Fruit fly (Drosophila melanogaster) whole organism, embryonic: Measurements from ENCODE around the gene CG43897.

ENCODE experiments used
- BtbVII ChIP-seq: fragments of 200-800 bp; sonication (Bioruptor generic); optimal IDR thresholded peaks from 3 replicates; lab custom pipeline; 2017; ENCODE audit warnings: missing biosample characterization, mild to moderate bottlenecking, missing genetic modification characterization
- C15 ChIP-seq: fragments of 200-800 bp; sonication (Bioruptor generic); IDR thresholded peaks from 3 replicates; pipeline ENCODE4 v1.3.6; 2022; ENCODE audit warnings: missing biosample characterization, missing genetic modification characterization
- CG10147 ChIP-seq: fragments of 200-800 bp; sonication (Bioruptor generic); optimal IDR thresholded peaks from 2 replicates; lab custom pipeline; 2019; ENCODE audit warnings: missing biosample characterization, mild to moderate bottlenecking, missing genetic modification characterization, moderate library complexity
- CG10959 ChIP-seq: fragments of 200-800 bp; sonication (Bioruptor generic); IDR thresholded peaks from 2 replicates; pipeline ENCODE4 v1.3.6; 2022; ENCODE audit warnings: missing biosample characterization, missing genetic modification characterization
- CG13624 ChIP-seq: fragments of 200-800 bp; sonication (Bioruptor generic); optimal IDR thresholded peaks from 2 replicates; lab custom pipeline; 2016; ENCODE audit warnings: missing biosample characterization, missing genetic modification characterization
- CG14014 ChIP-seq: fragments of 200-800 bp; sonication (Bioruptor generic); IDR thresholded peaks from 2 replicates; pipeline ENCODE4 v1.3.6; 2022; ENCODE audit warnings: missing biosample characterization, missing genetic modification characterization
- CG15479 ChIP-seq: fragments of 200-800 bp; sonication (Bioruptor generic); optimal IDR thresholded peaks from 3 replicates; lab custom pipeline; 2019; ENCODE audit warnings: missing biosample characterization, mild to moderate bottlenecking, missing genetic modification characterization, moderate library complexity
- CG16813 ChIP-seq: fragments of 200-800 bp; sonication (Bioruptor generic); IDR thresholded peaks from 3 replicates; pipeline ENCODE4 v1.3.6; 2022; ENCODE audit warnings: missing biosample characterization, missing genetic modification characterization; ENCODE audit not compliant: partially characterized antibody
- CG18262 ChIP-seq: fragments of 200-800 bp; optimal IDR thresholded peaks from 3 replicates; lab custom pipeline; 2019; ENCODE audit warnings: missing biosample characterization, mild to moderate bottlenecking, missing genetic modification characterization, moderate library complexity
- CG5245 ChIP-seq: fragments of 200-800 bp; sonication (Bioruptor generic); optimal IDR thresholded peaks from 3 replicates; lab custom pipeline; 2016; ENCODE audit warnings: missing biosample characterization, missing genetic modification characterization
- CG6175 ChIP-seq: fragments of 200-800 bp; sonication (Bioruptor generic); IDR thresholded peaks from 3 replicates; pipeline ENCODE4 v1.3.6; 2022; ENCODE audit warnings: missing biosample characterization, missing genetic modification characterization
- CG6813 ChIP-seq: fragments of 200-800 bp; sonication (Bioruptor generic); optimal IDR thresholded peaks from 2 replicates; lab custom pipeline; 2017; ENCODE audit warnings: missing biosample characterization, missing genetic modification characterization, mild to moderate bottlenecking, moderate library complexity, missing genetic modification reagents
- CG8924 ChIP-seq: fragments of 200-800 bp; optimal IDR thresholded peaks from 3 replicates; lab custom pipeline; 2019; ENCODE audit warnings: missing biosample characterization, mild to moderate bottlenecking, missing genetic modification characterization, moderate library complexity
- CG9727 ChIP-seq: fragments of 200-800 bp; sonication (Bioruptor generic); optimal IDR thresholded peaks from 3 replicates; lab custom pipeline; 2017; ENCODE audit warnings: missing biosample characterization, mild to moderate bottlenecking, missing genetic modification characterization
- CG9817 ChIP-seq: fragments of 200-800 bp; sonication (Bioruptor generic); optimal IDR thresholded peaks from 2 replicates; lab custom pipeline; 2018; ENCODE audit warnings: missing biosample characterization, mild to moderate bottlenecking, missing genetic modification characterization, moderate library complexity
- Camta ChIP-seq: fragments of 200-800 bp; sonication (Bioruptor generic); optimal IDR thresholded peaks from 2 replicates; lab custom pipeline; 2016; ENCODE audit warnings: missing biosample characterization, missing genetic modification characterization
- D ChIP-seq, 2 experiments: fragments of 200-800 bp in 1 of 2; fragments of >200 bp in 1 of 2; sonication (Bioruptor generic) in 1 of 2; optimal IDR thresholded peaks; 2 replicates in 1 of 2; 3 replicates in 1 of 2; lab custom pipeline; 2017; ENCODE audit warnings: mild to moderate bottlenecking in 1 of 2, missing biosample characterization in 1 of 2, missing genetic modification characterization in 1 of 2, missing genetic modification reagents in 1 of 2
- Dbx ChIP-seq: fragments of 200-800 bp; sonication (Bioruptor generic); IDR thresholded peaks from 3 replicates; pipeline ENCODE4 v1.3.6; 2022; ENCODE audit warnings: missing biosample characterization, missing genetic modification characterization
- Deaf1 ChIP-seq: fragments of 200-800 bp; optimal IDR thresholded peaks from 3 replicates; lab custom pipeline; 2019; ENCODE audit warnings: missing biosample characterization, mild to moderate bottlenecking, missing genetic modification characterization, moderate library complexity
- Dll ChIP-seq: fragments of 200-800 bp; sonication (Bioruptor generic); IDR thresholded peaks from 4 replicates; pipeline ENCODE4 v1.3.6; 2022; ENCODE audit warnings: missing biosample characterization, missing genetic modification characterization; ENCODE audit not compliant: partially characterized antibody
- Fer2 ChIP-seq: fragments of 200-800 bp; sonication (Bioruptor generic); optimal IDR thresholded peaks from 2 replicates; lab custom pipeline; 2018; ENCODE audit warnings: missing biosample characterization, mild to moderate bottlenecking, missing genetic modification characterization, moderate library complexity
- Gug ChIP-seq: fragments of 200-800 bp; sonication (Bioruptor generic); IDR thresholded peaks from 4 replicates; pipeline ENCODE4 v1.3.6; 2022; ENCODE audit warnings: missing biosample characterization, missing genetic modification characterization
- Hr51 ChIP-seq, 2 experiments: fragments of 200-800 bp; sonication (Bioruptor generic); optimal IDR thresholded peaks; 2 replicates in 1 of 2; 3 replicates in 1 of 2; lab custom pipeline; 2016 to 2018; ENCODE audit warnings: missing biosample characterization in 2 of 2, missing genetic modification characterization in 2 of 2, mild to moderate bottlenecking in 1 of 2, moderate library complexity in 1 of 2
- Kr ChIP-seq: fragments of 200-800 bp; sonication (Bioruptor generic); optimal IDR thresholded peaks from 2 replicates; lab custom pipeline; 2017; ENCODE audit warnings: missing biosample characterization, mild to moderate bottlenecking, missing genetic modification characterization
- Max ChIP-seq: fragments of 200-800 bp; sonication (Bioruptor generic); optimal IDR thresholded peaks from 2 replicates; lab custom pipeline; 2016; ENCODE audit warnings: missing biosample characterization, mild to moderate bottlenecking, missing genetic modification characterization
- Myb ChIP-seq: fragments of 200-800 bp; sonication (Bioruptor generic); optimal IDR thresholded peaks from 2 replicates; lab custom pipeline; 2016; ENCODE audit warnings: missing biosample characterization, missing genetic modification characterization
- Side ChIP-seq: fragments of 200-800 bp; sonication (Bioruptor generic); optimal IDR thresholded peaks from 2 replicates; lab custom pipeline; 2016; ENCODE audit warnings: missing biosample characterization, missing genetic modification characterization
- Sox102F ChIP-seq: fragments of 200-800 bp; sonication (Bioruptor generic); optimal IDR thresholded peaks from 2 replicates; lab custom pipeline; 2018; ENCODE audit warnings: missing biosample characterization, mild to moderate bottlenecking, missing genetic modification characterization, moderate library complexity
- Sry-β ChIP-seq: fragments of 200-800 bp; sonication (Bioruptor generic); optimal IDR thresholded peaks from 2 replicates; lab custom pipeline; 2018; ENCODE audit warnings: missing biosample characterization, mild to moderate bottlenecking, missing genetic modification characterization, moderate library complexity
- bbx ChIP-seq: fragments of 200-800 bp; sonication (Bioruptor generic); IDR thresholded peaks from 2 replicates; pipeline ENCODE4 v1.3.6; 2022; ENCODE audit warnings: missing biosample characterization, missing genetic modification characterization; ENCODE audit not compliant: partially characterized antibody
- bsh ChIP-seq, 2 experiments: fragments of 200-800 bp; sonication (Bioruptor generic); optimal IDR thresholded peaks; 2 replicates each; lab custom pipeline; 2017 to 2018; ENCODE audit warnings: mild to moderate bottlenecking in 2 of 2, missing biosample characterization in 2 of 2, missing genetic modification characterization in 2 of 2, moderate library complexity in 1 of 2
- cato ChIP-seq: fragments of 200-800 bp; sonication (Bioruptor generic); optimal IDR thresholded peaks from 2 replicates; lab custom pipeline; 2016; ENCODE audit warnings: missing biosample characterization, missing genetic modification characterization, borderline replicate concordance
- caup ChIP-seq: fragments of 200-800 bp; sonication (Bioruptor generic); optimal IDR thresholded peaks from 3 replicates; lab custom pipeline; 2017; ENCODE audit warnings: missing biosample characterization, mild to moderate bottlenecking, missing genetic modification characterization, moderate library complexity; ENCODE audit not compliant: severe bottlenecking
- crol ChIP-seq: fragments of 200-800 bp; sonication (Bioruptor generic); IDR thresholded peaks from 2 replicates; pipeline ENCODE4 v1.3.6; 2022; ENCODE audit warnings: missing biosample characterization, missing genetic modification characterization
- fd102C ChIP-seq: fragments of 200-800 bp; sonication (Bioruptor generic); optimal IDR thresholded peaks from 2 replicates; lab custom pipeline; 2018; ENCODE audit warnings: missing biosample characterization, mild to moderate bottlenecking, missing genetic modification characterization, moderate library complexity
- lab ChIP-seq: fragments of 200-800 bp; sonication (Bioruptor generic); optimal IDR thresholded peaks from 3 replicates; lab custom pipeline; 2017; ENCODE audit warnings: missing biosample characterization, missing genetic modification characterization, mild to moderate bottlenecking, moderate library complexity, missing genetic modification reagents
- lmd ChIP-seq: fragments of 200-800 bp; sonication (Bioruptor generic); IDR thresholded peaks from 2 replicates; pipeline ENCODE4 v1.3.6; 2022; ENCODE audit warnings: missing biosample characterization, missing genetic modification characterization
- pnt ChIP-seq: fragments of 200-800 bp; sonication (Bioruptor generic); optimal IDR thresholded peaks from 3 replicates; lab custom pipeline; 2016; ENCODE audit warnings: missing biosample characterization, missing genetic modification characterization
- psq ChIP-seq: fragments of 200-800 bp; sonication (Bioruptor generic); optimal IDR thresholded peaks from 2 replicates; lab custom pipeline; 2017; ENCODE audit warnings: missing biosample characterization, missing genetic modification characterization
- sc ChIP-seq, 3 experiments: fragments of >200 bp in 2 of 3; fragments of 200-800 bp in 1 of 3; sonication (Bioruptor generic) in 1 of 3; optimal IDR thresholded peaks; 2 replicates in 2 of 3; 3 replicates in 1 of 3; lab custom pipeline; 2017; ENCODE audit warnings: mild to moderate bottlenecking in 1 of 3, missing biosample characterization in 1 of 3, missing genetic modification characterization in 1 of 3, missing genetic modification reagents in 1 of 3
- sim ChIP-seq: fragments of 200-800 bp; sonication (Bioruptor generic); IDR thresholded peaks from 2 replicates; pipeline ENCODE4 v1.3.6; 2022; ENCODE audit warnings: missing biosample characterization, missing genetic modification characterization
- sima ChIP-seq: fragments of 200-800 bp; sonication (Bioruptor generic); optimal IDR thresholded peaks from 2 replicates; lab custom pipeline; 2016; ENCODE audit warnings: missing biosample characterization, missing genetic modification characterization
- sob ChIP-seq: fragments of 200-800 bp; sonication (Bioruptor generic); IDR thresholded peaks from 2 replicates; pipeline ENCODE4 v1.3.6; 2022; ENCODE audit warnings: missing biosample characterization, missing genetic modification characterization
- toy ChIP-seq: fragments of 200-800 bp; sonication (Bioruptor generic); IDR thresholded peaks from 2 replicates; pipeline ENCODE4 v1.3.6; 2022; ENCODE audit warnings: missing biosample characterization, missing genetic modification characterization
- vfl ChIP-seq: fragments of 200-800 bp; sonication (Bioruptor generic); optimal IDR thresholded peaks from 2 replicates; lab custom pipeline; 2016; ENCODE audit warnings: missing biosample characterization, missing genetic modification characterization
- zf30C ChIP-seq: fragments of 200-800 bp; sonication (Bioruptor generic); optimal IDR thresholded peaks from 3 replicates; lab custom pipeline; 2018; ENCODE audit warnings: missing biosample characterization, mild to moderate bottlenecking, missing genetic modification characterization

CG43897 gene

dm6 chr3L:9856430-9857218, 43.0 kb downstream of the CG43897 start (continued):
- TF ChIP-seq CG10147 (GFP tag; lab: Kevin White, UChicago) (peak; percentile 67), cato (GFP tag; lab: Kevin White, UChicago) (peak; percentile 65), Deaf1 (tag; lab: Kevin White, UChicago) (peak; percentile 68), CG6813 (GFP tag; lab: Kevin White, UChicago) (peak; percentile 72), Myb (no peak), Dbx (peak; percentile 41; the same call in 1 of the 3 replicates), Max (GFP tag; lab: Kevin White, UChicago) (peak; percentile 34), fd102C (GFP tag; lab: Kevin White, UChicago) (peak; percentile 83), D (optimal IDR thresholded peaks at IDR 0.05; lab: Kevin White, UChicago) (no peak), D (GFP tag; optimal IDR thresholded peaks at IDR 0.05; lab: Kevin White, UChicago) (peak; percentile 80), Sry-β (GFP tag; lab: Kevin White, UChicago) (peak; percentile 22), Gug (GFP tag; lab: Robert Waterston, UW) (peak; percentile 23; the same call in 1 of the 4 replicates), Kr (GFP tag; lab: Kevin White, UChicago) (peak; percentile 2), CG16813 (GFP tag; lab: Robert Waterston, UW) (no peak), BtbVII (GFP tag; lab: Kevin White, UChicago) (peak; percentile 33), sc (optimal IDR thresholded peaks at IDR 0.05; lab: Kevin White, UChicago) (no peak), sc (GFP tag; optimal IDR thresholded peaks at IDR 0.05; lab: Kevin White, UChicago) (peak; percentile 79), CG14014 (GFP tag; lab: Robert Waterston, UW) (peak; percentile 63; the same call in 1 of the 2 replicates), Fer2 (tag; lab: Kevin White, UChicago) (no peak), sima (GFP tag; lab: Kevin White, UChicago) (no peak), CG6175 (0 out of 3 replicates have a peak, but pooled peaks have one; percentile 6), CG10959 (GFP tag; lab: Robert Waterston, UW) (peak; percentile 62), bsh (GFP tag; optimal IDR thresholded peaks at IDR 0.05; lab: Kevin White, UChicago) (peak in 1 of 2 experiments; percentile 95), lmd (GFP tag; lab: Robert Waterston, UW) (peak; percentile 81), CG15479 (no peak), CG18262 (tag; lab: Kevin White, UChicago) (peak; percentile 92), Sox102F (GFP tag; lab: Kevin White, UChicago) (peak; percentile 90), CG5245 (GFP tag; lab: Kevin White, UChicago) (peak; percentile 69), Side (GFP tag; lab: Kevin White, UChicago) (no peak), bbx (GFP tag; lab: Robert Waterston, UW) (no peak), Camta (no peak), caup (GFP tag; lab: Kevin White, UChicago) (peak; percentile 74), sob (GFP tag; lab: Robert Waterston, UW) (peak; percentile 83), psq (GFP tag; lab: Kevin White, UChicago) (peak; percentile 70), Hr51 (GFP tag; optimal IDR thresholded peaks at IDR 0.05; lab: Kevin White, UChicago) (peak; percentile 32 to 85), vfl (GFP tag; lab: Kevin White, UChicago) (no peak), CG8924 (tag; lab: Kevin White, UChicago) (peak; percentile 88), toy (GFP tag; lab: Robert Waterston, UW) (no peak), sim (GFP tag; lab: Robert Waterston, UW) (peak; percentile 89), C15 (GFP tag; lab: Robert Waterston, UW) (no peak), CG9727 (GFP tag; lab: Kevin White, UChicago) (peak; percentile 75), Dll (GFP tag; lab: Robert Waterston, UW) (no peak), CG9817 (tag; lab: Kevin White, UChicago) (peak; percentile 63), crol (no peak), CG13624 (no peak), lab (GFP tag; lab: Kevin White, UChicago) (no peak), pnt (GFP tag; lab: Kevin White, UChicago) (no peak), zf30C (peak; percentile 95)
